Fruit fly (Drosophila melanogaster) whole organism, wandering third instar larva: ENCODE data around the gene Herp.

Experiments used
- Dfd ChIP-seq: fragments of >200 bp; optimal IDR thresholded peaks from 2 replicates; lab custom pipeline; 2017; ENCODE audit warnings: missing biosample characterization, missing genetic modification characterization
- Hr78 ChIP-seq: fragments of >200 bp; optimal IDR thresholded peaks from 2 replicates; lab custom pipeline; 2017; ENCODE audit warnings: missing biosample characterization, missing genetic modification characterization
- Jra ChIP-seq: sonication (Bioruptor generic); optimal IDR thresholded peaks from 2 replicates; lab custom pipeline; 2016; ENCODE audit warnings: missing biosample characterization, missing genetic modification characterization
- Sp1 ChIP-seq: fragments of 200-800 bp; sonication (Bioruptor generic); optimal IDR thresholded peaks from 3 replicates; lab custom pipeline; 2019; ENCODE audit warnings: missing biosample characterization, mild to moderate bottlenecking, missing genetic modification characterization, moderate library complexity
- Vsx2 ChIP-seq: fragments of 200-300, 225-300 bp; sonication (Bioruptor generic); optimal IDR thresholded peaks from 2 replicates; lab custom pipeline; 2018; ENCODE audit warnings: missing biosample characterization, missing genetic modification characterization; ENCODE audit not compliant: partially characterized antibody
- brk ChIP-seq: fragments of 200-800 bp; sonication (Bioruptor generic); optimal IDR thresholded peaks from 2 replicates; lab custom pipeline; 2016; ENCODE audit warnings: missing biosample characterization, mild to moderate bottlenecking, missing genetic modification characterization
- h ChIP-seq: fragments of 200-800 bp; sonication (Bioruptor generic); optimal IDR thresholded peaks from 3 replicates; lab custom pipeline; 2016; ENCODE audit warnings: missing biosample characterization, mild to moderate bottlenecking, missing genetic modification characterization
- pan ChIP-seq: fragments of >200 bp; optimal IDR thresholded peaks from 2 replicates; lab custom pipeline; 2017
- usp ChIP-seq: fragments of >200 bp; optimal IDR thresholded peaks from 2 replicates; lab custom pipeline; 2017; ENCODE audit warnings: missing biosample characterization, missing genetic modification characterization

dm6 chr2L:7812555-7813339 is 12.9 kb upstream of the Herp start:
- no peak for TF ChIP-seq h
- no peak for TF ChIP-seq usp (GFP tag; lab: Kevin White, UChicago)
- no peak for TF ChIP-seq Jra (GFP tag; lab: Kevin White, UChicago)
- TF ChIP-seq Dfd (GFP tag; lab: Kevin White, UChicago): no peak
- TF ChIP-seq brk (GFP tag; lab: Kevin White, UChicago): no peak
- TF ChIP-seq Vsx2: no peak
- no peak for TF ChIP-seq pan (lab: Kevin White, UChicago)
- no peak for TF ChIP-seq Hr78 (GFP tag; lab: Kevin White, UChicago)
- TF ChIP-seq Sp1 (GFP tag; lab: Kevin White, UChicago): no peak
